Fruit fly (Drosophila melanogaster) whole organism, embryonic: ENCODE measurements around the gene rogdi.
A peak's percentile ranks its signal among the peaks of the same experiment; 100 is the strongest.

Source experiments
- Aef1 ChIP-seq: fragments of 200-800 bp; sonication (Bioruptor generic); IDR thresholded peaks from 3 replicates; pipeline ENCODE4 v1.3.6; 2022; ENCODE audit warnings: missing biosample characterization, missing genetic modification characterization
- BEAF-32 ChIP-seq: fragments of 200-800 bp; sonication (Bioruptor generic); optimal IDR thresholded peaks from 3 replicates; lab custom pipeline; 2017; ENCODE audit warnings: missing biosample characterization, missing genetic modification characterization, mild to moderate bottlenecking, moderate library complexity, missing genetic modification reagents
- C15 ChIP-seq: fragments of 200-800 bp; sonication (Bioruptor generic); IDR thresholded peaks from 3 replicates; pipeline ENCODE4 v1.3.6; 2022; ENCODE audit warnings: missing biosample characterization, missing genetic modification characterization
- CG10321 ChIP-seq: fragments of 200-800 bp; sonication (Bioruptor generic); IDR thresholded peaks from 2 replicates; pipeline ENCODE4 v1.3.6; 2022; ENCODE audit warnings: missing biosample characterization, missing genetic modification characterization
- CG10366 ChIP-seq: fragments of 200-800 bp; sonication (Bioruptor generic); IDR thresholded peaks from 2 replicates; pipeline ENCODE4 v1.3.6; 2022; ENCODE audit warnings: missing biosample characterization, missing genetic modification characterization
- CG11085 ChIP-seq: fragments of 200-800 bp; sonication (Bioruptor generic); IDR thresholded peaks from 2 replicates; pipeline ENCODE4 v1.3.6; 2022; ENCODE audit warnings: missing biosample characterization, missing genetic modification characterization
- CG11504 ChIP-seq: fragments of 200-800 bp; sonication (Bioruptor generic); optimal IDR thresholded peaks from 3 replicates; lab custom pipeline; 2019; ENCODE audit warnings: missing biosample characterization, mild to moderate bottlenecking, missing genetic modification characterization, moderate library complexity
- CG11695 ChIP-seq: fragments of 200-800 bp; sonication (Bioruptor generic); IDR thresholded peaks from 3 replicates; pipeline ENCODE4 v1.3.6; 2022; ENCODE audit warnings: missing biosample characterization, missing genetic modification characterization
- CG12155 ChIP-seq: fragments of 200-800 bp; sonication (Bioruptor generic); optimal IDR thresholded peaks from 3 replicates; lab custom pipeline; 2016; ENCODE audit warnings: missing biosample characterization, missing genetic modification characterization
- CG12744 ChIP-seq: fragments of 200-800 bp; sonication (Bioruptor generic); optimal IDR thresholded peaks from 2 replicates; lab custom pipeline; 2016; ENCODE audit warnings: missing biosample characterization, missing genetic modification characterization
- CG1647 ChIP-seq: fragments of 200-800 bp; sonication (Bioruptor generic); optimal IDR thresholded peaks from 3 replicates; lab custom pipeline; 2016; ENCODE audit warnings: missing biosample characterization, missing genetic modification characterization
- CG2199 ChIP-seq: fragments of 200-800 bp; sonication (Bioruptor generic); IDR thresholded peaks from 3 replicates; pipeline ENCODE4 v1.3.6; 2022; ENCODE audit warnings: missing biosample characterization, missing genetic modification characterization
- CG32767 ChIP-seq: fragments of 200-800 bp; sonication (Bioruptor generic); IDR thresholded peaks from 2 replicates; pipeline ENCODE4 v1.3.6; 2022; ENCODE audit warnings: missing biosample characterization, missing genetic modification characterization
- CG33213 ChIP-seq: fragments of 200-800 bp; sonication (Bioruptor generic); optimal IDR thresholded peaks from 3 replicates; lab custom pipeline; 2016; ENCODE audit warnings: missing biosample characterization, missing genetic modification characterization
- CG5245 ChIP-seq: fragments of 200-800 bp; sonication (Bioruptor generic); optimal IDR thresholded peaks from 3 replicates; lab custom pipeline; 2016; ENCODE audit warnings: missing biosample characterization, missing genetic modification characterization
- CG8281 ChIP-seq: fragments of 200-800 bp; sonication (Bioruptor generic); optimal IDR thresholded peaks from 2 replicates; lab custom pipeline; 2018; ENCODE audit warnings: missing biosample characterization, mild to moderate bottlenecking, missing genetic modification characterization, moderate library complexity
- CG8359 ChIP-seq: fragments of 200-800 bp; sonication (Bioruptor generic); optimal IDR thresholded peaks from 2 replicates; lab custom pipeline; 2017; ENCODE audit warnings: missing biosample characterization, mild to moderate bottlenecking, missing genetic modification characterization, borderline replicate concordance
- Doc2 ChIP-seq: fragments of 200-800 bp; sonication (Bioruptor generic); IDR thresholded peaks from 2 replicates; pipeline ENCODE4 v1.3.6; 2022; ENCODE audit warnings: missing biosample characterization, missing genetic modification characterization
- Dref ChIP-seq: fragments of 200-800 bp; sonication (Bioruptor generic); IDR thresholded peaks from 2 replicates; pipeline ENCODE4 v1.3.6; 2022; ENCODE audit warnings: missing biosample characterization, missing genetic modification characterization
- Drgx ChIP-seq: fragments of 200-800 bp; sonication (Bioruptor generic); IDR thresholded peaks from 2 replicates; pipeline ENCODE4 v1.3.6; 2022; ENCODE audit warnings: missing biosample characterization, missing genetic modification characterization
- E2f2 ChIP-seq: fragments of 200-800 bp; sonication (Bioruptor generic); IDR thresholded peaks from 2 replicates; pipeline ENCODE4 v1.3.6; 2022; ENCODE audit warnings: missing biosample characterization, missing genetic modification characterization
- Ets97D ChIP-seq: fragments of 200-800 bp; sonication (Bioruptor generic); optimal IDR thresholded peaks from 3 replicates; lab custom pipeline; 2016; ENCODE audit warnings: missing biosample characterization, missing genetic modification characterization
- HLHmδ ChIP-seq: fragments of 200-800 bp; sonication (Bioruptor generic); optimal IDR thresholded peaks from 2 replicates; lab custom pipeline; 2018; ENCODE audit warnings: missing biosample characterization, mild to moderate bottlenecking, missing genetic modification characterization, moderate library complexity
- HmgD ChIP-seq: fragments of 200-800 bp; sonication (Bioruptor generic); optimal IDR thresholded peaks from 3 replicates; lab custom pipeline; 2016; ENCODE audit warnings: missing biosample characterization, missing genetic modification characterization
- Hmx ChIP-seq: fragments of 200-800 bp; sonication (Bioruptor generic); optimal IDR thresholded peaks from 2 replicates; lab custom pipeline; 2016; ENCODE audit warnings: missing biosample characterization, missing genetic modification characterization
- Neu2 ChIP-seq: fragments of 200-800 bp; sonication (Bioruptor generic); optimal IDR thresholded peaks from 3 replicates; lab custom pipeline; 2016; ENCODE audit warnings: missing biosample characterization, missing genetic modification characterization, borderline replicate concordance
- PHDP ChIP-seq: fragments of 200-800 bp; sonication (Bioruptor generic); optimal IDR thresholded peaks from 3 replicates; lab custom pipeline; 2018; ENCODE audit warnings: missing biosample characterization, mild to moderate bottlenecking, missing genetic modification characterization, moderate library complexity
- Rfx ChIP-seq: fragments of 200-800 bp; sonication (Bioruptor generic); IDR thresholded peaks from 2 replicates; pipeline ENCODE4 v1.3.6; 2022; ENCODE audit warnings: missing biosample characterization, missing genetic modification characterization
- Stat92E ChIP-seq, 3 experiments: fragments of >200 bp in 2 of 3; fragments of 200-800 bp in 1 of 3; sonication (Bioruptor generic) in 1 of 3; optimal IDR thresholded peaks; 2 replicates each; lab custom pipeline; 2017 to 2019; ENCODE audit warnings: missing biosample characterization in 3 of 3, missing genetic modification characterization in 3 of 3, mild to moderate bottlenecking in 1 of 3, moderate library complexity in 1 of 3
- TFAM ChIP-seq: fragments of 200-800 bp; sonication (Bioruptor generic); optimal IDR thresholded peaks from 2 replicates; lab custom pipeline; 2017; ENCODE audit warnings: missing biosample characterization, missing genetic modification characterization, inconsistent platforms
- Tbp ChIP-seq: fragments of >200 bp; optimal IDR thresholded peaks from 2 replicates; lab custom pipeline; 2018; ENCODE audit warnings: missing biosample characterization, missing genetic modification characterization
- Usf ChIP-seq: fragments of 200-800 bp; sonication (Bioruptor generic); optimal IDR thresholded peaks from 2 replicates; lab custom pipeline; 2017; ENCODE audit warnings: missing genotype, missing biosample characterization, missing genetic modification characterization
- Vsx1 ChIP-seq: fragments of 200-800 bp; sonication (Bioruptor generic); optimal IDR thresholded peaks from 2 replicates; lab custom pipeline; 2017; ENCODE audit warnings: missing biosample characterization, mild to moderate bottlenecking, missing genetic modification characterization, missing genetic modification reagents
- abd-A ChIP-seq: fragments of 200-800 bp; sonication (Bioruptor generic); optimal IDR thresholded peaks from 3 replicates; lab custom pipeline; 2019; ENCODE audit warnings: missing biosample characterization, mild to moderate bottlenecking, missing genetic modification characterization, moderate library complexity
- bigmax ChIP-seq: fragments of 200-800 bp; sonication (Bioruptor generic); optimal IDR thresholded peaks from 2 replicates; lab custom pipeline; 2018; ENCODE audit warnings: missing biosample characterization, mild to moderate bottlenecking, missing genetic modification characterization
- bowl ChIP-seq: fragments of 200-800 bp; sonication (Bioruptor generic); IDR thresholded peaks from 2 replicates; pipeline ENCODE4 v1.3.6; 2022; ENCODE audit warnings: missing biosample characterization, missing genetic modification characterization
- ewg ChIP-seq: fragments of 200-800 bp; sonication (Bioruptor generic); optimal IDR thresholded peaks from 3 replicates; lab custom pipeline; 2017; ENCODE audit warnings: mild to moderate bottlenecking, missing biosample characterization, missing genetic modification reagents, missing genetic modification characterization
- gcm2 ChIP-seq: fragments of 200-800 bp; sonication (Bioruptor generic); optimal IDR thresholded peaks from 2 replicates; lab custom pipeline; 2016; ENCODE audit warnings: missing biosample characterization, missing genetic modification characterization
- klu ChIP-seq: fragments of 200-800 bp; sonication (Bioruptor generic); IDR thresholded peaks from 2 replicates; pipeline ENCODE4 v1.3.6; 2022; ENCODE audit warnings: missing biosample characterization, missing genetic modification characterization
- lab ChIP-seq: fragments of 200-800 bp; sonication (Bioruptor generic); optimal IDR thresholded peaks from 3 replicates; lab custom pipeline; 2017; ENCODE audit warnings: missing biosample characterization, missing genetic modification characterization, mild to moderate bottlenecking, moderate library complexity, missing genetic modification reagents
- pum ChIP-seq: fragments of 200-800 bp; sonication (Bioruptor generic); optimal IDR thresholded peaks from 2 replicates; lab custom pipeline; 2016; ENCODE audit warnings: missing biosample characterization, missing genetic modification characterization
- rib ChIP-seq: fragments of 200-800 bp; sonication (Bioruptor generic); IDR thresholded peaks from 2 replicates; pipeline ENCODE4 v1.3.6; 2022; ENCODE audit warnings: missing biosample characterization, missing genetic modification characterization
- ro ChIP-seq: fragments of 200-800 bp; sonication (Bioruptor generic); IDR thresholded peaks from 2 replicates; pipeline ENCODE4 v1.3.6; 2022; ENCODE audit warnings: missing biosample characterization, missing genetic modification characterization
- run ChIP-seq: fragments of 200-800 bp; sonication (Bioruptor generic); optimal IDR thresholded peaks from 3 replicates; lab custom pipeline; 2018; ENCODE audit warnings: missing biosample characterization, mild to moderate bottlenecking, missing genetic modification characterization
- sr ChIP-seq: fragments of 200-800 bp; sonication (Bioruptor generic); IDR thresholded peaks from 3 replicates; pipeline ENCODE4 v1.3.6; 2022; ENCODE audit warnings: missing biosample characterization, missing genetic modification characterization
- tap ChIP-seq: fragments of 200-800 bp; optimal IDR thresholded peaks from 3 replicates; lab custom pipeline; 2019; ENCODE audit warnings: missing biosample characterization, mild to moderate bottlenecking, missing genetic modification characterization, moderate library complexity
- tll ChIP-seq, 2 experiments: fragments of 200-800 bp in 1 of 2; fragments of >200 bp in 1 of 2; sonication (Bioruptor generic) in 1 of 2; optimal IDR thresholded peaks; 2 replicates each; lab custom pipeline; 2017 to 2019; ENCODE audit warnings: missing biosample characterization in 2 of 2, missing genetic modification characterization in 2 of 2, mild to moderate bottlenecking in 1 of 2, moderate library complexity in 1 of 2
- trh ChIP-seq: fragments of 200-800 bp; sonication (Bioruptor generic); optimal IDR thresholded peaks from 2 replicates; lab custom pipeline; 2016; ENCODE audit warnings: missing biosample characterization, missing genetic modification characterization
- twi ChIP-seq: fragments of 200-800 bp; optimal IDR thresholded peaks from 2 replicates; lab custom pipeline; 2019; ENCODE audit warnings: missing biosample characterization, mild to moderate bottlenecking, missing genetic modification characterization, moderate library complexity
- zen2 ChIP-seq: fragments of 200-800 bp; sonication (Bioruptor generic); IDR thresholded peaks from 3 replicates; pipeline ENCODE4 v1.3.6; 2022; ENCODE audit warnings: missing biosample characterization, missing genetic modification characterization; ENCODE audit not compliant: partially characterized antibody

Gene rogdi

dm6 chr3L:17004218-17004759 is 45.0 kb upstream of the rogdi start:
- no peak for TF ChIP-seq Tbp
- TF ChIP-seq zen2 (GFP tag; lab: Robert Waterston, UW) = no peak
- no peak for TF ChIP-seq TFAM (GFP tag; lab: Kevin White, UChicago)
- TF ChIP-seq Aef1 (GFP tag; lab: Robert Waterston, UW) = peak; percentile 86
- TF ChIP-seq CG12744 = peak; percentile 65
- TF ChIP-seq CG33213 (GFP tag; lab: Kevin White, UChicago) = peak; percentile 77
- peak; percentile 17 for TF ChIP-seq Neu2 (GFP tag; lab: Kevin White, UChicago)
- peak; percentile 91 for TF ChIP-seq CG11695 (GFP tag; lab: Robert Waterston, UW)
- TF ChIP-seq Dref (GFP tag; lab: Robert Waterston, UW) = no peak
- peak; percentile 83 for TF ChIP-seq CG10366
- TF ChIP-seq CG2199 = no peak; the same call in 2 of the 3 replicates
- peak; percentile 51; the same call in 1 of the 2 replicates for TF ChIP-seq ro
- TF ChIP-seq rib (GFP tag; lab: Robert Waterston, UW) = peak; percentile 67; the same call in 1 of the 2 replicates
- TF ChIP-seq bowl (GFP tag; lab: Robert Waterston, UW) = peak; percentile 55; the same call in 1 of the 2 replicates
- TF ChIP-seq lab (GFP tag; lab: Kevin White, UChicago) = peak; percentile 84
- TF ChIP-seq tll (GFP tag; optimal IDR thresholded peaks at IDR 0.05; lab: Kevin White, UChicago) = no peak
- peak; percentile 34 for TF ChIP-seq CG8281 (tag; lab: Kevin White, UChicago)
- TF ChIP-seq E2f2 (GFP tag; lab: Robert Waterston, UW) = peak; percentile 62
- TF ChIP-seq CG11085 = peak; percentile 61
- peak; percentile 87 for TF ChIP-seq Rfx (GFP tag; lab: Robert Waterston, UW)
- peak; percentile 90 for TF ChIP-seq pum (GFP tag; lab: Kevin White, UChicago)
- TF ChIP-seq Stat92E (GFP tag; optimal IDR thresholded peaks at IDR 0.05; lab: Kevin White, UChicago) = no peak
- TF ChIP-seq Ets97D (GFP tag; lab: Kevin White, UChicago) = peak; percentile 55
- 0 out of 3 replicates have a peak, but pooled peaks have one; percentile 19 for TF ChIP-seq sr (GFP tag; lab: Robert Waterston, UW)
- peak; percentile 67 for TF ChIP-seq twi (tag; lab: Kevin White, UChicago)
- TF ChIP-seq run (tag; lab: Kevin White, UChicago) = peak; percentile 81
- TF ChIP-seq CG32767 (GFP tag; lab: Robert Waterston, UW) = peak; percentile 89
- no peak for TF ChIP-seq BEAF-32 (GFP tag; lab: Kevin White, UChicago)
- TF ChIP-seq Hmx (GFP tag; lab: Kevin White, UChicago) = peak; percentile 25
- TF ChIP-seq CG11504 (tag; lab: Kevin White, UChicago) = peak; percentile 93
- TF ChIP-seq C15 = peak; percentile 85
- peak; percentile 79 for TF ChIP-seq klu (GFP tag; lab: Robert Waterston, UW)
- peak; percentile 8 for TF ChIP-seq CG8359
- TF ChIP-seq CG12155 (GFP tag; lab: Kevin White, UChicago) = peak; percentile 73
- peak; percentile 73 for TF ChIP-seq ewg (GFP tag; lab: Kevin White, UChicago)
- TF ChIP-seq Usf (GFP tag; lab: Kevin White, UChicago) = peak; percentile 62
- peak; percentile 15 for TF ChIP-seq HLHmδ (GFP tag; lab: Kevin White, UChicago)
- peak; percentile 12 for TF ChIP-seq abd-A
- peak; percentile 78 for TF ChIP-seq tap (tag; lab: Kevin White, UChicago)
- TF ChIP-seq gcm2 (GFP tag; lab: Kevin White, UChicago) = peak; percentile 74
- TF ChIP-seq Drgx (GFP tag; lab: Robert Waterston, UW) = peak; percentile 73
- peak; percentile 50; the same call in 1 of the 2 replicates for TF ChIP-seq Doc2 (GFP tag; lab: Robert Waterston, UW)
- TF ChIP-seq CG10321 (GFP tag; lab: Robert Waterston, UW) = peak; percentile 64; the same call in 1 of the 2 replicates
- peak; percentile 90 for TF ChIP-seq PHDP
- peak; percentile 78 for TF ChIP-seq HmgD (GFP tag; lab: Kevin White, UChicago)
- TF ChIP-seq CG1647 (GFP tag; lab: Kevin White, UChicago) = peak; percentile 86
- TF ChIP-seq CG5245 = peak; percentile 71
- TF ChIP-seq Vsx1 = peak; percentile 58
- TF ChIP-seq bigmax (GFP tag; lab: Kevin White, UChicago) = no peak
- peak; percentile 17 for TF ChIP-seq trh (GFP tag; lab: Kevin White, UChicago)
